Fruit fly (Drosophila melanogaster) ovary, adult (tissue): Measurements from ENCODE around the gene SMC6.

Experiments
- CG17801 ChIP-seq: fragments of 200-800 bp; optimal IDR thresholded peaks from 2 replicates; lab custom pipeline; 2019; ENCODE audit warnings: missing biosample characterization, mild to moderate bottlenecking, missing genetic modification characterization, moderate library complexity; ENCODE audit not compliant: partially characterized antibody

Gene SMC6

dm6 chr3R:24161173-24161811 lies 31.9 kb downstream of the SMC6 start, which contains the start of the genes Myo95E and TBC1d7:
TSS of gene Myo95E (minus strand) at chr3R:24161498.
TSS of gene TBC1d7 (plus strand) at chr3R:24161727.
- TF ChIP-seq CG17801 = peak; percentile 91

- TF ChIP-seq CG17801 = peak; percentile 99
Observed at dm6 chr3R:24151924-24152809, 41.1 kb downstream of the SMC6 start, which contains the start of the genes p38a and CG6178. TSS of gene p38a (minus strand) at chr3R:24152321. TSS of gene CG6178 (plus strand) at chr3R:24152347.

dm6 chr3R:24150103-24150502 lies 43.1 kb downstream of the SMC6 start, which contains the start of gene p38c:
TSS of gene p38c (minus strand) at chr3R:24150203.
- no peak for TF ChIP-seq CG17801

dm6 chr3R:24148838-24149237 lies 44.4 kb downstream of the SMC6 start, which contains the start of gene Slimp:
TSS of gene Slimp (minus strand) at chr3R:24148967.
- peak; percentile 42 for TF ChIP-seq CG17801

DNA sequence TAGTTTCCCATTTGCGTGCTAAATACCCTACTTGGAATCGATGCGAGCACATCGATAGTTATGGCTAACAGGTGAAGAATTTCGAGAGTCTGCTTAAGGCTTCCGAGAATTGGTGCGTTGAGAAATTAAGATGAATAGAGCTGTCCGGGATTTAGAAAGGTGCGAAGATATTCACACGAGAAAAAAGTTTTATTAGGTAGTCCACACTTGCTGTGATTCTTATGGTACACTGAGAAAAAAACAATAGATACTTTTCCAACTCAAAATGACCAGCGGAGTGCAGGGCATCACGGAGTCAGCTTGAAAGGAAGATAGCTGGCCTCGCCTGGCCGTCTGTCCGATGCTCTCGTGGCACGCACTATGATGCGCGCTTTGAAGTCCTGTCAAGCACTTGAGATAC lies 48.7 kb downstream of the SMC6 start:
- no peak for TF ChIP-seq CG17801

dm6 chr3R:24143779-24144178 lies 49.4 kb downstream of the SMC6 start:
- TF ChIP-seq CG17801 = no peak

dm6 chr3R:24143372-24143771 lies 49.9 kb downstream of the SMC6 start:
- TF ChIP-seq CG17801 = no peak

- no peak for TF ChIP-seq CG17801
Observed at dm6 chr3R:24142971-24143370, 50.3 kb downstream of the SMC6 start.

DNA sequence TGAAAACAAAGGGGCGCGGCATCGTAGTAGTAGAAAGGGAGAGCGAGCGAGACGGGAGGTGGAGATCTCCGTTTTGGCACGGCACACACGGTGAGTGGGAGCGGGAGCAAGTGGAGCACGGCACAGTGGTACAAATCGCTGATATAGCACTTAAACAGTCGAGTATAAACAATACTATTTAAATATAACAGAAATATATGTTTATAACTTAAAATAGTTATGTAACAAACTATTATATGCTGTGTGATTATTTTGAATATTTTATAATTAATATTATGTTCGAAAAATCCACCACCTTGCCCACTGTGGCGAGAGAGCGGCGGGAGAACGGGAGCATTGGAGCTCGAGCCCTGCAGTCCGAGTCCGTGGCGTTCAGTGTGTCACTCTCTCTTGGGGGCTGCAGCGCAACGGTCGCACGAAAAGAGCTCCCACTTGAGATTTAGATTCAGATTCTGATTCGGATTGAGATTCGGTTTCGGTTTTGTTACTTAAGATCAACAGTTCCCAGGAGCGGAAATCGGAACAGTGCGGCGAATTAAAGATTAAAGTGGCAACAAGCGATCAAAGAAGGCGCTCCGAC lies 52.1 kb downstream of the SMC6 start, which contains the start of gene Kal1:
Kal1 (plus strand) TSS at position 383 of the 580 bp plus-strand sequence.
- peak; percentile 97 for TF ChIP-seq CG17801

DNA sequence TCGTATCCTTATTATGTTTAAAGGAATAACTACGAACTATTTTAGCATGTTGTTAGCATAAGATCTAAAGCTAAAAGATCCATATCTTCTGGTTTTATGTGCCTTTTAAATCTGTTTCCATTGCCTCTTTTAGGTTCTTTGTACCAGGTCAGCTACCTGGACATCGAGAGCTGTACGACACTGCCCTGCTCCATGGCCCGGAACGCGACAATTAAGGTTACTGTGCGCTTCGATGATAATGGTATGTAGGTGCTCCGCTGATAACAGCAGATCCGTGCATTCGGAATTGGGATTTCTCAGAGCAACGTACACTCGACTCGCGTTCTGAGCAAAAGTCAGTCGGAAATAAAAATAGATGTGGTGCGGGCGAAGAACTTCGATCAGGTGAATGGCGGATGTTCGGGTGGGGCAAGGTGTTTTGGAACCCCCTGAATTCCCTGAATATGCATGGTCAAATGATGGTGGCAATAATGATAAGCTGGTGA lies 53.5 kb downstream of the SMC6 start:
- TF ChIP-seq CG17801 = no peak
